Fruit fly (Drosophila melanogaster) whole organism: ENCODE data around the gene CG3123.

Experiments
- CG8478 ChIP-seq: fragments of >200 bp; optimal IDR thresholded peaks from 2 replicates; lab custom pipeline; 2018; ENCODE audit warnings: inconsistent platforms
- Dll ChIP-seq: fragments of >200 bp; optimal IDR thresholded peaks from 2 replicates; lab custom pipeline; 2017
- EcR ChIP-seq, 2 experiments: fragments of >200 bp; optimal IDR thresholded peaks; 2 replicates each; lab custom pipeline; 2017; ENCODE audit warnings: missing biosample characterization in 2 of 2, missing genetic modification characterization in 2 of 2, missing genetic modification reagents in 2 of 2
- pan ChIP-seq: fragments of >200 bp; optimal IDR thresholded peaks from 2 replicates; lab custom pipeline; 2017
- psq ChIP-seq: fragments of >200 bp; optimal IDR thresholded peaks from 2 replicates; lab custom pipeline; 2017
- usp ChIP-seq: fragments of >200 bp; optimal IDR thresholded peaks from 2 replicates; lab custom pipeline; 2017; ENCODE audit warnings: missing biosample characterization, missing genetic modification characterization, mixed read lengths

The CG3123 gene

dm6 chr2L:2840311-2840710 is 15.0 kb upstream of the CG3123 start:
- TF ChIP-seq Dll (lab: Kevin White, UChicago): no peak
- no peak for TF ChIP-seq usp
- no peak for TF ChIP-seq psq (lab: Kevin White, UChicago)
- no peak for TF ChIP-seq CG8478 (lab: Kevin White, UChicago)
- no peak for TF ChIP-seq EcR (GFP tag; optimal IDR thresholded peaks at IDR 0.05; lab: Kevin White, UChicago)
- no peak for TF ChIP-seq pan (lab: Kevin White, UChicago)

- TF ChIP-seq usp (no peak), CG8478 (lab: Kevin White, UChicago) (no peak), EcR (GFP tag; optimal IDR thresholded peaks at IDR 0.05; lab: Kevin White, UChicago) (no peak), pan (lab: Kevin White, UChicago) (no peak), psq (lab: Kevin White, UChicago) (no peak), Dll (lab: Kevin White, UChicago) (no peak)
Observed at dm6 chr2L:2839850-2840249, 14.5 kb upstream of the CG3123 start, which contains the start of gene CG2975. TSS of gene CG2975 (plus strand) at chr2L:2840124.

DNA sequence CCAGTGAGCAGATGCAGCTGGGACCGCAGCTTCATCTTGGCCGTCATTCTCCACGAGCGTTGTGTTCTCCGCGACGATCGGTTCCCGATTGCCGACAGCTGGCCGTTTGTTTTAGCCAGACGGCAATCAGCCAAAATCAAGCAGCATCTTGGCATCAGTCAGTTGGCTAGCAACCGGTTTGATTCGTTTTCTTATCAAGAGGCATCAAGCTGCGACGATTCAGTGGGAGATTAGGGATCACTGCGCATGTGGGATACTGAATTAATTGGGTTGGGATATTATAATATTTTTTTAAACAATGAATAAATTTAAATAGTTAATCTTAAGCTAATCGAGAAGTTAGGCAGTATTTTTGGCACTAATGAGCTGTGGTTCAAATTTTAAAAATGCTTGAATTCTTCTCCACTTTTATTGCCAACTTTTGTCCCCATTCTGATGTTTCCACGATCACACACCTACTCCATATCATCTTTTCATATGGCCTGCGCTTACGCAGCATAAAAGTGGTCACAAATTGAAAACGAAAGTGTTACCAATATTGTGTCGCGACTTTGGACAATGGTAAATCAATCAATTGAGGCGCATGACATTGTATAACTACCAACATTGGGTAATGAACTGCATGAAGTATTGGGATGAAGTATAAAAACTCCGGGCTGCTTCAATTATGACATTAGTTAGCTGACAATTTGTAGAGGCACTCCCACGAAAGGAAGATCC is 12.6 kb upstream of the CG3123 start, which contains the start of the genes CG3119 and Cpr23B:
Gene CG3119 (minus strand): TSS at position 92 of the 720 bp plus-strand sequence.
Gene Cpr23B (plus strand): TSS at position 670 of the 720 bp plus-strand sequence.
- TF ChIP-seq Dll (lab: Kevin White, UChicago): no peak
- TF ChIP-seq CG8478 (lab: Kevin White, UChicago): no peak
- no peak for TF ChIP-seq pan (lab: Kevin White, UChicago)
- TF ChIP-seq psq (lab: Kevin White, UChicago): no peak
- TF ChIP-seq EcR (GFP tag; optimal IDR thresholded peaks at IDR 0.05; lab: Kevin White, UChicago): no peak
- TF ChIP-seq usp: no peak

- TF ChIP-seq CG8478 (lab: Kevin White, UChicago) (no peak), EcR (GFP tag; optimal IDR thresholded peaks at IDR 0.05; lab: Kevin White, UChicago) (no peak), usp (no peak), pan (lab: Kevin White, UChicago) (no peak), Dll (lab: Kevin White, UChicago) (peak; percentile 36), psq (lab: Kevin White, UChicago) (no peak)
Observed at dm6 chr2L:2830341-2830800, 5.1 kb upstream of the CG3123 start.

DNA sequence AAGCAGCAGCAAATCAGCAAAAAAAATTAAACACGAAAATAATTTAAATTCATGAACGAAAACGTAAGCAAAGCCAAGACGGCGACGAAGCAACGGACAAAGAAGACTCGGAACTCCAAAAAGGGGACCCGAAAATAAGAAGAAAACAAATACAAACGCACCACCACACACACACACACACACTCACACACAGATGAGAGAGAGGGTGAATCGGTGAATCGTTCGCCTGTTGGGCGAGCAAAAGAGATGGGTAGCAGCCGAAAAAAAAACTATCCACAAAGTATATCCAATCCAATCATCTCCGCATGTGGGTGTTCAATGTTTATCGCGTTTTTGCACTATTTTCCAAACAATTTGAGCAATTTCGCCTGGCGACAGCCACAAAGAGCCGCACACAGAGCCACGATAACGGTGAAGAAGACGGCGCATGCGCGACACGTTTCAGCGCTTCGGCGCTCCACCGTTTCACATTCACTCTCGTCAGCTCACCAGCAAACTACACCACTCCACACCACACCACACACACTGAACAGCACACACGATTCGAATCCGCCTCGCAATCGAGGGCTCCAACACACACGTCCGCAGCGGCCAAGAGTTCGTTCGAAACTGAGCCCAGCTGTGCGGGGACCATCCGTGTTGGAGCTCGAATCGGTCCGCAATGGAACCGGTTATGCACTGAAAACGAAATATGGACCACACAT is 4.5 kb upstream of the CG3123 start, which contains the start of gene Duox:
Gene Duox (minus strand): TSS at position 612 of the 704 bp plus-strand sequence.
- TF ChIP-seq psq (lab: Kevin White, UChicago) (no peak), CG8478 (lab: Kevin White, UChicago) (no peak), pan (lab: Kevin White, UChicago) (no peak), usp (no peak), EcR (GFP tag; optimal IDR thresholded peaks at IDR 0.05; lab: Kevin White, UChicago) (no peak), Dll (lab: Kevin White, UChicago) (no peak)

dm6 chr2L:2815673-2816072 is 9.6 kb downstream of the CG3123 start, which contains the start of gene G6P:
TSS of gene G6P (minus strand) at chr2L:2815760.
- TF ChIP-seq pan (lab: Kevin White, UChicago) (no peak), psq (lab: Kevin White, UChicago) (no peak), Dll (lab: Kevin White, UChicago) (no peak), EcR (GFP tag; optimal IDR thresholded peaks at IDR 0.05; lab: Kevin White, UChicago) (no peak)

DNA sequence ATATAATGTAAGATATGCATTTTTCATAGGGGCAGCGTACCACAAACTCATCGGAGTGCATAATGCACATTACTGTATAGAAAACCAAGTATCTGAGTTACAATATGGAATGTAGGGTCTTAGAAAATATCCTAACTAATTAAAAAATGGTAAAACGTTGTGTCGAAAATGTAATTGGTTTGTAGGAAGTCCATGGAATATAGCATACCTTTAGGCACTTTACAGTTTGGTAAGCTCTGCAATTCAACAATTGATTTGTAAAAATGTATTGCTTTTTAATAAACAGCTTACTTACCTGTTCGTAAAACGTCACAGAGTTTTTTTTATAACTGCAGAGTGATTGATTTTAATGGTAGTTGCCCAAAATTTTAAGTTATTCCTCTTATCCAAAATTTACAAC is 13.2 kb downstream of the CG3123 start, which contains the start of gene CG2964:
Gene CG2964 (plus strand): TSS at position 301 of the 400 bp plus-strand sequence.
- no peak for TF ChIP-seq EcR (GFP tag; optimal IDR thresholded peaks at IDR 0.05; lab: Kevin White, UChicago)
- TF ChIP-seq pan (lab: Kevin White, UChicago): no peak
- no peak for TF ChIP-seq usp
- no peak for TF ChIP-seq psq (lab: Kevin White, UChicago)
- TF ChIP-seq Dll (lab: Kevin White, UChicago): no peak
- no peak for TF ChIP-seq CG8478 (lab: Kevin White, UChicago)

dm6 chr2L:2810831-2811230 is 14.5 kb downstream of the CG3123 start:
- TF ChIP-seq psq (lab: Kevin White, UChicago) (no peak), EcR (GFP tag; optimal IDR thresholded peaks at IDR 0.05; lab: Kevin White, UChicago) (no peak), usp (no peak), pan (lab: Kevin White, UChicago) (no peak), CG8478 (lab: Kevin White, UChicago) (no peak), Dll (lab: Kevin White, UChicago) (no peak)

- TF ChIP-seq psq (lab: Kevin White, UChicago): no peak
- no peak for TF ChIP-seq usp
- TF ChIP-seq pan (lab: Kevin White, UChicago): no peak
- no peak for TF ChIP-seq CG8478 (lab: Kevin White, UChicago)
- no peak for TF ChIP-seq EcR (GFP tag; optimal IDR thresholded peaks at IDR 0.05; lab: Kevin White, UChicago)
- no peak for TF ChIP-seq Dll (lab: Kevin White, UChicago)
Observed at dm6 chr2L:2808038-2808699, 17.1 kb downstream of the CG3123 start.

- no peak for TF ChIP-seq Dll (lab: Kevin White, UChicago)
Observed at dm6 chr2L:2807597-2807996, 17.7 kb downstream of the CG3123 start.

DNA sequence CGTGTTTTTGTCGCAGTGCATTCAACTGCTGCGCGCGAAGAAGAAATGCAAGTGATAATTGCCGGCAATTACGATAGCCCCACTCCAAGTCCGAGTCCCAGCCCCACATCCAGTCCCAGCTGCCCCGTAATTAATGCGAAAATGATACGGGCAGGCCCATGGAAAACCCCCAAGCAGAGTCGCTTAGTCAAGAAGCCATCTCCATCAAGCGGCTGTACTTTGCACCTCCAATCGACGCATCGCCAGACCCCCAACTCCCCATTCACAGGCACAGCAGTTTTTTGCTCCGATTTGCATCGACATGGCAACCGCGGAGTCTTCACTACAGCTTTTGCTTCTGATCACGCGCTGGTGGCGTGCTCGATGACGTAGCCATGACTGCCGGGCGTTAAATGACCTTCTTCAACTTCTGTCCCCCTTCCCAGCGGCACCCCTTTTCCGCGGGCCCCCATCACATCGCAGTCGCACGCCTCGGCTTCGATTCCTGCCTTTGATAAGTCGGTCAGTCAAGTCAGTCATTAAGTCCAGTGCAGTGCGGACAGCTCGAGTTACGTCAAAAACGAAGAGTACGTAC is 19.0 kb downstream of the CG3123 start:
- TF ChIP-seq psq (lab: Kevin White, UChicago): no peak
- no peak for TF ChIP-seq usp
- TF ChIP-seq Dll (lab: Kevin White, UChicago): peak; percentile 49
